Worm (Caenorhabditis elegans): ENCODE measurements around the gene C50B6.3.
A peak's percentile ranks its signal among the peaks of the same experiment; 100 is the strongest.

ce11 chrV:13358823-13359592 is 45.6 kb downstream of the C50B6.3 start, which contains the start of gene F32H5.3:
- TF ChIP-seq ztf-4 (tag; optimal IDR thresholded peaks at IDR 0.05) (no peak), nhr-25 (tag; optimal IDR thresholded peaks at IDR 0.05) (peak; percentile 24), ceh-82 (tag; optimal IDR thresholded peaks at IDR 0.05) (no peak), daf-12 (tag; optimal IDR thresholded peaks at IDR 0.05) (no peak), aly-2 (tag; optimal IDR thresholded peaks at IDR 0.05) (no peak), nfya-1 (tag; optimal IDR thresholded peaks at IDR 0.05; ENCODE audit: insufficient read depth) (no peak), lin-15B (tag; optimal IDR thresholded peaks at IDR 0.05) (no peak), nhr-12 (tag; optimal IDR thresholded peaks at IDR 0.05) (no peak), mdl-1 (tag; optimal IDR thresholded peaks at IDR 0.05) (no peak), elt-2 (tag; optimal IDR thresholded peaks at IDR 0.05) (no peak), snpc-4 (tag; optimal IDR thresholded peaks at IDR 0.05) (no peak), fos-1 (tag; optimal IDR thresholded peaks at IDR 0.05) (no peak), mml-1 (tag; optimal IDR thresholded peaks at IDR 0.05) (no peak), elt-1 (tag; optimal IDR thresholded peaks at IDR 0.05) (peak; percentile 81)
